Fruit fly (Drosophila melanogaster) whole organism: ENCODE results near the gene CG3702.

ENCODE experiments used
- pan ChIP-seq: fragments of >200 bp; optimal IDR thresholded peaks from 2 replicates; lab custom pipeline; 2017
- psq ChIP-seq: fragments of >200 bp; optimal IDR thresholded peaks from 2 replicates; lab custom pipeline; 2017
- usp ChIP-seq: fragments of >200 bp; optimal IDR thresholded peaks from 2 replicates; lab custom pipeline; 2017; ENCODE audit warnings: missing biosample characterization, missing genetic modification characterization, mixed read lengths

dm6 chr2L:4257272-4257671, 30.4 kb upstream of the CG3702 start, which contains the start of gene CG15425:
- TF ChIP-seq pan (lab: Kevin White, UChicago) (no peak), psq (lab: Kevin White, UChicago) (no peak), usp (no peak)
